Fruit fly (Drosophila melanogaster): ENCODE results near the gene FipoQ.

dm6 chr3R:29512306-29513044 is 17.9 kb downstream of the FipoQ start:
- TF ChIP-seq Hr39 (GFP tag; optimal IDR thresholded peaks at IDR 0.05) (no peak), Hr4 (GFP tag; optimal IDR thresholded peaks at IDR 0.05) (no peak), Sox102F (GFP tag; optimal IDR thresholded peaks at IDR 0.05) (no peak), OdsH (GFP tag; optimal IDR thresholded peaks at IDR 0.05) (no peak), CG10669 (GFP tag; optimal IDR thresholded peaks at IDR 0.05) (no peak), CG6276 (GFP tag; optimal IDR thresholded peaks at IDR 0.05) (no peak), CG6854 (GFP tag; optimal IDR thresholded peaks at IDR 0.05) (no peak), Eip78C (GFP tag) (no peak)

Measured in whole organism, prepupa.